Worm (Caenorhabditis elegans) whole organism, late embryonic: ENCODE data around the gene srx-121.

Experiments used
- ahr-1 ChIP-seq: sonication (generic microtip); optimal IDR thresholded peaks from 2 replicates; lab custom pipeline; 2016; ENCODE audit warnings: missing genetic modification characterization, missing compliant biosample characterization
- ama-1 ChIP-seq: fragments of 150-350 bp; optimal IDR thresholded peaks from 2 replicates; lab custom pipeline; 2014
- ceh-18 ChIP-seq: sonication (generic microtip); optimal IDR thresholded peaks from 2 replicates; lab custom pipeline; 2016; ENCODE audit warnings: missing genetic modification characterization, missing compliant biosample characterization
- elt-2 ChIP-seq: sonication (generic microtip); optimal IDR thresholded peaks from 2 replicates; lab custom pipeline; 2016; ENCODE audit warnings: missing genetic modification reagents, missing genetic modification characterization, missing compliant biosample characterization
- elt-4 ChIP-seq: sonication (generic microtip); optimal IDR thresholded peaks from 2 replicates; lab custom pipeline; 2016; ENCODE audit warnings: missing genetic modification characterization, missing compliant biosample characterization
- hlh-13 ChIP-seq: fragments of 200-800 bp; sonication (Bioruptor generic); optimal IDR thresholded peaks from 2 replicates; lab custom pipeline; 2018; ENCODE audit warnings: mild to moderate bottlenecking, missing genetic modification characterization, missing compliant biosample characterization
- lim-6 ChIP-seq: sonication (generic microtip); optimal IDR thresholded peaks from 2 replicates; lab custom pipeline; 2016; ENCODE audit warnings: missing genetic modification characterization, missing compliant biosample characterization
- lin-11 ChIP-seq: fragments of 200-800 bp; sonication (Bioruptor generic); optimal IDR thresholded peaks from 2 replicates; lab custom pipeline; 2018; ENCODE audit warnings: mild to moderate bottlenecking, missing genetic modification characterization, missing compliant biosample characterization
- odd-2 ChIP-seq: sonication (generic microtip); optimal IDR thresholded peaks from 2 replicates; lab custom pipeline; 2017; ENCODE audit warnings: antibody characterized with exemption, mild to moderate bottlenecking, missing genetic modification characterization, missing compliant biosample characterization

- TF ChIP-seq ahr-1 (tag; lab: Kevin White, UChicago) = no peak
- TF ChIP-seq lim-6 = no peak
- TF ChIP-seq odd-2 = no peak
- TF ChIP-seq ama-1 (lab: Kevin White, UChicago) = no peak
- TF ChIP-seq lin-11 (tag; lab: Kevin White, UChicago) = no peak
- TF ChIP-seq hlh-13 (GFP tag; lab: Kevin White, UChicago) = no peak
- no peak for TF ChIP-seq elt-4 (tag; lab: Kevin White, UChicago)
- TF ChIP-seq ceh-18 (tag; lab: Kevin White, UChicago) = no peak
- TF ChIP-seq elt-2 (tag; lab: Kevin White, UChicago) = no peak
These were observed 17.0 kb downstream of the srx-121 start for ce11 chrV:3355544-3355943.
